Worm (Caenorhabditis elegans): ENCODE results near the gene lipl-8.

lipl-8 gene

DNA sequence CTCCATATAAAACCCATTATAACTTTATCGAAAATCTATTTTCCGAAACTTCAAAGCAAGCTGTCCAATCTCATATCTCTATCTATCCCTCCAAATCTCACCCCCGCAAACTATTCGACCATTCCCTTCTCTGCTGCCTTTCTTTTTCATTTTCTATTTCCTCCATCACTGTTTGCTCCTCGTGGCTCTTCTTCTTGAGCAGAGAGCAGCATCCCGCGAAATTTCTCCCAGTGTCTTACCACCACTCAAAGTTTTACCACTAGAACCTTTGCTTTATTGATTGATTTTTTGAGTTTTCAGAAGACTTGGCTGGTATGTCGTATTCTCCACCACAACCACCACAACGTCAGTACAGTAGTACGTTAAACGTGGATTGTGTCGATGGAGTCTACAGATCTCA, 19.2 kb downstream of the lipl-8 start, which contains the start of gene oig-3:
oig-3 (plus strand) TSS at position 301 of the 400 bp plus-strand sequence.
- TF ChIP-seq lim-7 (GFP tag; IDR thresholded peaks at IDR 0.05) (no peak), F26F4.8 (GFP tag; conservative IDR thresholded peaks at IDR 0.05) (no peak)

DNA sequence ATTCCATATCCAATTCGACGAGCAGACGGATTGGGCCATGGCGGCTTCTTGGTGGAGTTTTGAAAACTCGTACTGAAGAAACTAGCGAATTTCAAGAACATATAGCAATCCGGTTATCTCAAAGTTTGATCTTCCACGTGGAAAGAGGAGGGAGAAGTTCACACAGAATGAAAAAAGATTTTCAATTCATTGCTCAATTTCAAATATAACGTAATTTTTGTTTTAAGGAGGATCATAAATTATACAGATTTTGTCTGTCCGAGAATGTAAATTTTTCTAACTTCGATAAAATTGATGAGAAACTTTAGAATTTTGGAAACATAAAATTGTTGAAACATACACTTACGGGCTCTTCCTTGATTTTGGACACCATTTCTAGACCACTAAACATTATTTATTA, 19.8 kb downstream of the lipl-8 start, which contains the start of gene Y50E8A.2:
Y50E8A.2 (minus strand) TSS at position 101 of the 400 bp plus-strand sequence.
- TF ChIP-seq nhr-41 (GFP tag; IDR thresholded peaks at IDR 0.05) (no peak), nhr-11 (tag; optimal IDR thresholded peaks at IDR 0.05) (no peak), lin-1 (GFP tag; IDR thresholded peaks at IDR 0.05) (no peak), Y5F2A.4 (GFP tag; optimal IDR thresholded peaks at IDR 0.05) (no peak), Y48G9A.11 (GFP tag; IDR thresholded peaks at IDR 0.05) (no peak), rbr-2 (tag; optimal IDR thresholded peaks at IDR 0.05) (no peak), mep-1 (tag; optimal IDR thresholded peaks at IDR 0.05) (no peak), fkh-10 (GFP tag; optimal IDR thresholded peaks at IDR 0.05) (no peak), ceh-82 (tag; optimal IDR thresholded peaks at IDR 0.05) (no peak), unc-39 (tag; optimal IDR thresholded peaks at IDR 0.05) (no peak), tag-97 (GFP tag; IDR thresholded peaks at IDR 0.05) (no peak), nhr-25 (tag; optimal IDR thresholded peaks at IDR 0.05; ENCODE audit: borderline replicate concordance, insufficient read depth) (no peak), Y105C5A.15 (GFP tag; IDR thresholded peaks at IDR 0.05) (no peak), spr-1 (tag; optimal IDR thresholded peaks at IDR 0.05) (no peak), cey-2 (tag; optimal IDR thresholded peaks at IDR 0.05; ENCODE audit: borderline replicate concordance, insufficient read depth) (no peak), unc-62 (GFP tag; optimal IDR thresholded peaks at IDR 0.05 in 1 of 2) (no peak), unc-62 (tag; optimal IDR thresholded peaks at IDR 0.05) (no peak), mes-2 (tag; optimal IDR thresholded peaks at IDR 0.05; ENCODE audit: poor library complexity, severe bottlenecking) (no peak), nhr-10 (tag; optimal IDR thresholded peaks at IDR 0.05) (no peak)

DNA sequence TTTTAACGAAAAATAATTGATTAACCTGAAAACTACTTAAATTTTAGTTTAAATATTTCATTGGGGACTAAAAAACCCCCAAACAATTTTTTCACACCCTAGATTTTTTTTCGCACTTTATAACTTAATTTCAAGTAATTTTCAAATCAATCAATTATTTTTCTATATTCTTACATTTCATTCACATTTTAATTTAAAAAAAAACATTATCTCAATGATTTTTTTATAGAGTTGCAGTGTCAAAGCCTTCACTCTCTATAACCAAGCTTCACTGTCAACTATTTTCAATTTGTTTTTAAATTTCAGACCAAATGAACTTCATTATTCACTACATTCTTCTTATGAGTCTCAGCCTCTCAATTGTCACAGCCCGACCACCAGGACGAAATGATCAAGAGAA, 21.9 kb downstream of the lipl-8 start, which contains the start of gene Y50E8A.1:
Y50E8A.1 (plus strand) TSS at position 301 of the 400 bp plus-strand sequence.
- no peak for TF ChIP-seq daf-19 (GFP tag; conservative IDR thresholded peaks at IDR 0.05)
- no peak for TF ChIP-seq lin-39 (tag; optimal IDR thresholded peaks at IDR 0.05)
- TF ChIP-seq jun-1 (tag; optimal IDR thresholded peaks at IDR 0.05): no peak
- TF ChIP-seq aha-1 (tag): peak; percentile 72
- no peak for TF ChIP-seq zip-11 (GFP tag; IDR thresholded peaks at IDR 0.05)
- no peak for TF ChIP-seq egl-43 (GFP tag; IDR thresholded peaks at IDR 0.05)
- no peak for TF ChIP-seq zag-1 (tag; optimal IDR thresholded peaks at IDR 0.05)

- peak; percentile 3 for TF ChIP-seq mxl-3 (GFP tag; optimal IDR thresholded peaks at IDR 0.05)
- TF ChIP-seq dmd-6 (GFP tag; IDR thresholded peaks at IDR 0.05): peak; percentile 51
- TF ChIP-seq php-3 (GFP tag; IDR thresholded peaks at IDR 0.05): no peak
- no peak for TF ChIP-seq lin-15B (tag; optimal IDR thresholded peaks at IDR 0.05)
- no peak for TF ChIP-seq fos-1 (tag; optimal IDR thresholded peaks at IDR 0.05)
- no peak for TF ChIP-seq nhr-25 (tag; optimal IDR thresholded peaks at IDR 0.05; ENCODE audit: borderline replicate concordance, insufficient read depth)
- TF ChIP-seq zfp-3 (GFP tag; conservative IDR thresholded peaks at IDR 0.05): no peak
- TF ChIP-seq lir-3 (tag; optimal IDR thresholded peaks at IDR 0.05): no peak
- no peak for TF ChIP-seq arid-1 (GFP tag; conservative IDR thresholded peaks at IDR 0.05)
- TF ChIP-seq lin-1 (GFP tag; IDR thresholded peaks at IDR 0.05): no peak
- no peak for TF ChIP-seq lim-7 (GFP tag; IDR thresholded peaks at IDR 0.05)
- peak; percentile 91 for TF ChIP-seq nhr-48 (tag; optimal IDR thresholded peaks at IDR 0.05)
- TF ChIP-seq ceh-44 (GFP tag; IDR thresholded peaks at IDR 0.05): no peak
- TF ChIP-seq F10B5.3 (tag; optimal IDR thresholded peaks at IDR 0.05): no peak
- TF ChIP-seq cey-2 (tag; optimal IDR thresholded peaks at IDR 0.05; ENCODE audit: borderline replicate concordance, insufficient read depth): no peak
- TF ChIP-seq aly-2 (tag; optimal IDR thresholded peaks at IDR 0.05): no peak
- TF ChIP-seq nhr-28 (tag; optimal IDR thresholded peaks at IDR 0.05): peak; percentile 59
- no peak for TF ChIP-seq daf-16 (GFP tag; optimal IDR thresholded peaks at IDR 0.05)
- no peak for TF ChIP-seq daf-16 (tag; optimal IDR thresholded peaks at IDR 0.05)
- TF ChIP-seq nhr-42 (GFP tag; IDR thresholded peaks at IDR 0.05): no peak
Observed at ce11 chrV:14725409-14725808, 23.1 kb downstream of the lipl-8 start.

All from whole organism, L4 larva.